Fruit fly (Drosophila melanogaster) whole organism, embryonic: Measurements from ENCODE around the gene CG7069.

Experiments
- Bdp1 ChIP-seq: fragments of 200-800 bp; sonication (Bioruptor generic); optimal IDR thresholded peaks from 3 replicates; lab custom pipeline; 2016; ENCODE audit warnings: missing biosample characterization, missing genetic modification characterization
- C15 ChIP-seq: fragments of 200-800 bp; sonication (Bioruptor generic); IDR thresholded peaks from 3 replicates; pipeline ENCODE4 v1.3.6; 2022; ENCODE audit warnings: missing biosample characterization, missing genetic modification characterization
- CG10147 ChIP-seq: fragments of 200-800 bp; sonication (Bioruptor generic); optimal IDR thresholded peaks from 2 replicates; lab custom pipeline; 2019; ENCODE audit warnings: missing biosample characterization, mild to moderate bottlenecking, missing genetic modification characterization, moderate library complexity
- CG1024 ChIP-seq: fragments of 200-800 bp; sonication (Bioruptor generic); IDR thresholded peaks from 2 replicates; pipeline ENCODE4 v1.3.6; 2022; ENCODE audit warnings: missing biosample characterization, missing genetic modification characterization
- CG10959 ChIP-seq: fragments of 200-800 bp; sonication (Bioruptor generic); IDR thresholded peaks from 2 replicates; pipeline ENCODE4 v1.3.6; 2022; ENCODE audit warnings: missing biosample characterization, missing genetic modification characterization
- CG11398 ChIP-seq: fragments of 200-800 bp; sonication (Bioruptor generic); optimal IDR thresholded peaks from 2 replicates; lab custom pipeline; 2016; ENCODE audit warnings: missing biosample characterization, missing genetic modification characterization
- CG11695 ChIP-seq: fragments of 200-800 bp; sonication (Bioruptor generic); IDR thresholded peaks from 3 replicates; pipeline ENCODE4 v1.3.6; 2022; ENCODE audit warnings: missing biosample characterization, missing genetic modification characterization
- CG11696 ChIP-seq: fragments of 200-800 bp; sonication (Bioruptor generic); IDR thresholded peaks from 2 replicates; pipeline ENCODE4 v1.3.6; 2022; ENCODE audit warnings: missing biosample characterization, missing genetic modification characterization
- CG12744 ChIP-seq: fragments of 200-800 bp; sonication (Bioruptor generic); optimal IDR thresholded peaks from 2 replicates; lab custom pipeline; 2016; ENCODE audit warnings: missing biosample characterization, missing genetic modification characterization
- CG14710 ChIP-seq: fragments of 200-800 bp; sonication (Bioruptor generic); optimal IDR thresholded peaks from 3 replicates; lab custom pipeline; 2019; ENCODE audit warnings: missing biosample characterization, mild to moderate bottlenecking, missing genetic modification characterization, moderate library complexity
- CG1529 ChIP-seq: fragments of 200-800 bp; sonication (Bioruptor generic); optimal IDR thresholded peaks from 3 replicates; lab custom pipeline; 2018; ENCODE audit warnings: missing biosample characterization, missing genetic modification characterization
- CG16815 ChIP-seq: fragments of 200-800 bp; sonication (Bioruptor generic); optimal IDR thresholded peaks from 3 replicates; lab custom pipeline; 2017; ENCODE audit warnings: missing biosample characterization, mild to moderate bottlenecking, missing genetic modification characterization
- CG18476 ChIP-seq: fragments of 200-800 bp; sonication (Bioruptor generic); optimal IDR thresholded peaks from 2 replicates; lab custom pipeline; 2016; ENCODE audit warnings: missing biosample characterization, mild to moderate bottlenecking, missing genetic modification characterization
- CG33213 ChIP-seq: fragments of 200-800 bp; sonication (Bioruptor generic); optimal IDR thresholded peaks from 3 replicates; lab custom pipeline; 2016; ENCODE audit warnings: missing biosample characterization, missing genetic modification characterization
- CG34376 ChIP-seq: fragments of 200-800 bp; sonication (Bioruptor generic); optimal IDR thresholded peaks from 2 replicates; lab custom pipeline; 2018; ENCODE audit warnings: missing biosample characterization, mild to moderate bottlenecking, missing genetic modification characterization
- CG3847 ChIP-seq: fragments of 200-800 bp; sonication (Bioruptor generic); IDR thresholded peaks from 2 replicates; pipeline ENCODE4 v1.3.6; 2022; ENCODE audit warnings: missing biosample characterization, missing genetic modification characterization
- CG6272 ChIP-seq: fragments of 200-800 bp; sonication (Bioruptor generic); IDR thresholded peaks from 2 replicates; pipeline ENCODE4 v1.3.6; 2022; ENCODE audit warnings: missing biosample characterization, missing genetic modification characterization
- CG9817 ChIP-seq: fragments of 200-800 bp; sonication (Bioruptor generic); optimal IDR thresholded peaks from 2 replicates; lab custom pipeline; 2018; ENCODE audit warnings: missing biosample characterization, mild to moderate bottlenecking, missing genetic modification characterization, moderate library complexity
- CrebB ChIP-seq: fragments of 200-800 bp; sonication (Bioruptor generic); optimal IDR thresholded peaks from 3 replicates; lab custom pipeline; 2018; ENCODE audit warnings: missing biosample characterization, mild to moderate bottlenecking, missing genetic modification characterization
- Dip2 ChIP-seq: fragments of 200-800 bp; sonication (Bioruptor generic); IDR thresholded peaks from 2 replicates; pipeline ENCODE4 v1.3.6; 2022; ENCODE audit warnings: missing biosample characterization, missing genetic modification characterization
- Dip3 ChIP-seq: fragments of 200-800 bp; sonication (Bioruptor generic); optimal IDR thresholded peaks from 3 replicates; lab custom pipeline; 2016; ENCODE audit warnings: missing biosample characterization, missing genetic modification characterization
- Dll ChIP-seq: fragments of 200-800 bp; sonication (Bioruptor generic); IDR thresholded peaks from 4 replicates; pipeline ENCODE4 v1.3.6; 2022; ENCODE audit warnings: missing biosample characterization, missing genetic modification characterization; ENCODE audit not compliant: partially characterized antibody
- Drgx ChIP-seq: fragments of 200-800 bp; sonication (Bioruptor generic); IDR thresholded peaks from 2 replicates; pipeline ENCODE4 v1.3.6; 2022; ENCODE audit warnings: missing biosample characterization, missing genetic modification characterization
- Eip74EF ChIP-seq, 2 experiments: fragments of 200-800 bp in 1 of 2; fragments of >200 bp in 1 of 2; sonication (Bioruptor generic) in 1 of 2; optimal IDR thresholded peaks; 2 replicates each; lab custom pipeline; 2017 to 2019; ENCODE audit warnings: missing biosample characterization in 2 of 2, missing genetic modification characterization in 2 of 2, mild to moderate bottlenecking in 1 of 2, moderate library complexity in 1 of 2
- Hsf ChIP-seq: fragments of 200-800 bp; sonication (Bioruptor generic); optimal IDR thresholded peaks from 3 replicates; lab custom pipeline; 2016; ENCODE audit warnings: missing biosample characterization, missing genetic modification characterization
- Lpt ChIP-seq: fragments of >200 bp; optimal IDR thresholded peaks from 2 replicates; lab custom pipeline; 2018; ENCODE audit warnings: missing biosample characterization, missing genetic modification characterization
- Scr ChIP-seq: fragments of 200-800 bp; sonication (Bioruptor generic); IDR thresholded peaks from 2 replicates; pipeline ENCODE4 v1.3.6; 2022; ENCODE audit warnings: missing biosample characterization, missing genetic modification characterization; ENCODE audit not compliant: partially characterized antibody
- Sox100B ChIP-seq: fragments of 200-800 bp; sonication (Bioruptor generic); optimal IDR thresholded peaks from 3 replicates; lab custom pipeline; 2018; ENCODE audit warnings: missing biosample characterization, mild to moderate bottlenecking, missing genetic modification characterization
- ab ChIP-seq: fragments of 200-800 bp; sonication (Bioruptor generic); optimal IDR thresholded peaks from 2 replicates; lab custom pipeline; 2016; ENCODE audit warnings: missing biosample characterization, missing genetic modification characterization
- bcd ChIP-seq: fragments of 200-800 bp; sonication (Bioruptor generic); optimal IDR thresholded peaks from 2 replicates; lab custom pipeline; 2017; ENCODE audit warnings: missing biosample characterization, mild to moderate bottlenecking, missing genetic modification characterization
- chif ChIP-seq, 2 experiments: fragments of 200-800 bp; sonication (Bioruptor generic); optimal IDR thresholded peaks; 3 replicates each; lab custom pipeline; 2016; ENCODE audit warnings: missing biosample characterization in 2 of 2, missing genetic modification characterization in 2 of 2
- chinmo ChIP-seq: fragments of 200-800 bp; sonication (Bioruptor generic); IDR thresholded peaks from 4 replicates; pipeline ENCODE4 v1.3.6; 2022; ENCODE audit warnings: missing biosample characterization, missing genetic modification characterization; ENCODE audit not compliant: partially characterized antibody
- crol ChIP-seq: fragments of 200-800 bp; sonication (Bioruptor generic); IDR thresholded peaks from 2 replicates; pipeline ENCODE4 v1.3.6; 2022; ENCODE audit warnings: missing biosample characterization, missing genetic modification characterization
- dmrt11E ChIP-seq: fragments of 200-800 bp; sonication (Bioruptor generic); optimal IDR thresholded peaks from 3 replicates; lab custom pipeline; 2018; ENCODE audit warnings: missing biosample characterization, mild to moderate bottlenecking, missing genetic modification characterization, moderate library complexity
- eyg ChIP-seq: fragments of 200-800 bp; sonication (Bioruptor generic); optimal IDR thresholded peaks from 3 replicates; lab custom pipeline; 2016; ENCODE audit warnings: missing biosample characterization, missing genetic modification characterization
- fd96Cb ChIP-seq: fragments of 200-800 bp; sonication (Bioruptor generic); optimal IDR thresholded peaks from 2 replicates; lab custom pipeline; 2018; ENCODE audit warnings: missing biosample characterization, mild to moderate bottlenecking, missing genetic modification characterization, moderate library complexity
- ftz-f1 ChIP-seq: fragments of 200-800 bp; sonication (Bioruptor generic); optimal IDR thresholded peaks from 2 replicates; lab custom pipeline; 2016; ENCODE audit warnings: missing biosample characterization, missing genetic modification characterization
- gcm2 ChIP-seq: fragments of 200-800 bp; sonication (Bioruptor generic); optimal IDR thresholded peaks from 2 replicates; lab custom pipeline; 2016; ENCODE audit warnings: missing biosample characterization, missing genetic modification characterization
- gem ChIP-seq: fragments of 200-800 bp; sonication (Bioruptor generic); optimal IDR thresholded peaks from 2 replicates; lab custom pipeline; 2019; ENCODE audit warnings: missing biosample characterization, mild to moderate bottlenecking, missing genetic modification characterization, moderate library complexity
- her ChIP-seq: fragments of 200-800 bp; sonication (Bioruptor generic); optimal IDR thresholded peaks from 2 replicates; lab custom pipeline; 2016; ENCODE audit warnings: missing biosample characterization, missing genetic modification characterization
- insv ChIP-seq, 2 experiments: fragments of 200-800 bp; sonication (Bioruptor generic); optimal IDR thresholded peaks; 3 replicates each; lab custom pipeline; 2016 to 2018; ENCODE audit warnings: missing biosample characterization in 2 of 2, missing genetic modification characterization in 2 of 2
- klu ChIP-seq: fragments of 200-800 bp; sonication (Bioruptor generic); IDR thresholded peaks from 2 replicates; pipeline ENCODE4 v1.3.6; 2022; ENCODE audit warnings: missing biosample characterization, missing genetic modification characterization
- lab ChIP-seq: fragments of 200-800 bp; sonication (Bioruptor generic); optimal IDR thresholded peaks from 3 replicates; lab custom pipeline; 2017; ENCODE audit warnings: missing biosample characterization, missing genetic modification characterization, mild to moderate bottlenecking, moderate library complexity, missing genetic modification reagents
- lov ChIP-seq, 2 experiments: fragments of 200-800 bp in 1 of 2; fragments of >200 bp in 1 of 2; sonication (Bioruptor generic) in 1 of 2; IDR thresholded peaks in 1 of 2; optimal IDR thresholded peaks in 1 of 2; 2 replicates in 1 of 2; 3 replicates in 1 of 2; pipeline versions ENCODE4 v1.3.6 to Lab custom; 2017 to 2022; ENCODE audit warnings: missing biosample characterization in 1 of 2, missing genetic modification characterization in 1 of 2
- luna ChIP-seq: fragments of 200-800 bp; sonication (Bioruptor generic); optimal IDR thresholded peaks from 2 replicates; lab custom pipeline; 2016; ENCODE audit warnings: missing biosample characterization, missing genetic modification characterization
- odd ChIP-seq: fragments of 200-800 bp; sonication (Bioruptor generic); optimal IDR thresholded peaks from 2 replicates; lab custom pipeline; 2017; ENCODE audit warnings: missing biosample characterization, mild to moderate bottlenecking, missing genetic modification characterization
- onecut ChIP-seq: fragments of 200-800 bp; sonication (Bioruptor generic); IDR thresholded peaks from 2 replicates; pipeline ENCODE4 v1.3.6; 2022; ENCODE audit warnings: missing biosample characterization, missing genetic modification characterization
- sc ChIP-seq, 3 experiments: fragments of >200 bp in 2 of 3; fragments of 200-800 bp in 1 of 3; sonication (Bioruptor generic) in 1 of 3; optimal IDR thresholded peaks; 2 replicates in 2 of 3; 3 replicates in 1 of 3; lab custom pipeline; 2017; ENCODE audit warnings: mild to moderate bottlenecking in 1 of 3, missing biosample characterization in 1 of 3, missing genetic modification characterization in 1 of 3, missing genetic modification reagents in 1 of 3
- tin ChIP-seq: fragments of 200-800 bp; sonication (Bioruptor generic); optimal IDR thresholded peaks from 3 replicates; lab custom pipeline; 2016; ENCODE audit warnings: missing biosample characterization, missing genetic modification characterization
- unpg ChIP-seq: fragments of 200-800 bp; sonication (Bioruptor generic); optimal IDR thresholded peaks from 3 replicates; lab custom pipeline; 2018; ENCODE audit warnings: missing biosample characterization, mild to moderate bottlenecking, missing genetic modification characterization, moderate library complexity

CG7069 gene

dm6 chr3R:22368777-22369214 is 3.8 kb upstream of the CG7069 start (continued):
- TF ChIP-seq Eip74EF (GFP tag; optimal IDR thresholded peaks at IDR 0.05; lab: Kevin White, UChicago) (peak in 1 of 2 experiments; percentile 9), CG34376 (GFP tag; lab: Kevin White, UChicago) (no peak), CG1024 (GFP tag; lab: Robert Waterston, UW) (peak; percentile 49), Sox100B (GFP tag; lab: Kevin White, UChicago) (no peak), Drgx (peak; percentile 62), ab (no peak), ftz-f1 (no peak), CG33213 (GFP tag; lab: Kevin White, UChicago) (no peak), Dip3 (GFP tag; lab: Kevin White, UChicago) (no peak), Dll (no peak), luna (GFP tag; lab: Kevin White, UChicago) (no peak), fd96Cb (peak; percentile 41), bcd (peak; percentile 65), CG6272 (GFP tag; lab: Robert Waterston, UW) (peak; percentile 44), Hsf (GFP tag; lab: Kevin White, UChicago) (peak; percentile 37), lab (GFP tag; lab: Kevin White, UChicago) (peak; percentile 85), onecut (GFP tag; lab: Robert Waterston, UW) (peak; percentile 38; the same call in 1 of the 2 replicates), CG10959 (GFP tag; lab: Robert Waterston, UW) (no peak), CG11695 (GFP tag; lab: Robert Waterston, UW) (peak; percentile 61; the same call in 2 of the 3 replicates), gem (tag; lab: Kevin White, UChicago) (peak; percentile 76), Dip2 (GFP tag; lab: Robert Waterston, UW) (no peak), CG10147 (GFP tag; lab: Kevin White, UChicago) (no peak), CG11696 (no peak), CG12744 (GFP tag; lab: Kevin White, UChicago) (no peak), dmrt11E (peak; percentile 13), CG14710 (tag; lab: Kevin White, UChicago) (peak; percentile 7), CG18476 (GFP tag; lab: Kevin White, UChicago) (peak; percentile 26), crol (GFP tag; lab: Robert Waterston, UW) (no peak), Lpt (GFP tag; lab: Kevin White, UChicago) (no peak), CrebB (tag; lab: Kevin White, UChicago) (no peak), CG16815 (GFP tag; lab: Kevin White, UChicago) (peak; percentile 47), CG11398 (no peak), klu (GFP tag; lab: Robert Waterston, UW) (no peak; the same call in 1 of the 2 replicates), Scr (GFP tag; lab: Robert Waterston, UW) (no peak), C15 (GFP tag; lab: Robert Waterston, UW) (0 out of 3 replicates have a peak, but pooled peaks have one; percentile 49), odd (GFP tag; lab: Kevin White, UChicago) (peak; percentile 49), Bdp1 (GFP tag; lab: Kevin White, UChicago) (peak; percentile 3), unpg (GFP tag; lab: Kevin White, UChicago) (peak; percentile 57), her (GFP tag; lab: Kevin White, UChicago) (no peak), chif (GFP tag; optimal IDR thresholded peaks at IDR 0.05; lab: Kevin White, UChicago) (peak in 1 of 2 experiments; percentile 13), eyg (GFP tag; lab: Kevin White, UChicago) (peak; percentile 45), CG9817 (tag; lab: Kevin White, UChicago) (peak; percentile 60), tin (GFP tag; lab: Kevin White, UChicago) (peak; percentile 46), lov (optimal IDR thresholded peaks at IDR 0.05; lab: Kevin White, UChicago) (no peak), lov (GFP tag; IDR thresholded peaks at IDR 0.05; lab: Robert Waterston, UW) (no peak), insv (GFP tag; optimal IDR thresholded peaks at IDR 0.05; lab: Kevin White, UChicago) (peak in 1 of 2 experiments; percentile 16), CG3847 (peak; percentile 79), chinmo (GFP tag; lab: Robert Waterston, UW) (no peak), gcm2 (GFP tag; lab: Kevin White, UChicago) (peak; percentile 5), sc (optimal IDR thresholded peaks at IDR 0.05; lab: Kevin White, UChicago) (no peak), sc (GFP tag; optimal IDR thresholded peaks at IDR 0.05; lab: Kevin White, UChicago) (peak; percentile 17), CG1529 (GFP tag; lab: Kevin White, UChicago) (no peak)
